Fruit fly (Drosophila melanogaster): ENCODE results near the gene CG12170.

The CG12170 gene

dm6 chr3R:5685269-5686048 is 48.4 kb downstream of the CG12170 start, which contains the start of the genes Rab23 and plx (continued):
- TF ChIP-seq CG42726 (GFP tag; IDR thresholded peaks at IDR 0.05; ENCODE audit: partially characterized antibody), result peak; percentile 27; the same call in 1 of the 2 replicates
- no peak for TF ChIP-seq Dip2 (GFP tag; IDR thresholded peaks at IDR 0.05)
- no peak for TF ChIP-seq Gsc (GFP tag; IDR thresholded peaks at IDR 0.05)
- TF ChIP-seq CG15073 (GFP tag; optimal IDR thresholded peaks at IDR 0.05), result no peak
- 0 out of 3 replicates have a peak, but pooled peaks have one; percentile 16 for TF ChIP-seq hb (GFP tag; IDR thresholded peaks at IDR 0.05; ENCODE audit: partially characterized antibody)
- no peak for TF ChIP-seq twi (tag; optimal IDR thresholded peaks at IDR 0.05)
- TF ChIP-seq cg (GFP tag; optimal IDR thresholded peaks at IDR 0.05), result no peak
- no peak for TF ChIP-seq CG1024 (GFP tag; IDR thresholded peaks at IDR 0.05)
- TF ChIP-seq ac (GFP tag; optimal IDR thresholded peaks at IDR 0.05), result no peak
- no peak for TF ChIP-seq bab2 (GFP tag; optimal IDR thresholded peaks at IDR 0.05)
- TF ChIP-seq CG11723 (GFP tag; optimal IDR thresholded peaks at IDR 0.05), result no peak
- peak; percentile 21 for TF ChIP-seq CG18764 (GFP tag; optimal IDR thresholded peaks at IDR 0.05)
- peak; percentile 84 for TF ChIP-seq CG9797 (GFP tag; optimal IDR thresholded peaks at IDR 0.05)
- TF ChIP-seq Hsf (GFP tag; optimal IDR thresholded peaks at IDR 0.05), result peak; percentile 32
- no peak for TF ChIP-seq CG31365 (tag; optimal IDR thresholded peaks at IDR 0.05)
- TF ChIP-seq fd64A (GFP tag; optimal IDR thresholded peaks at IDR 0.05), result no peak
- 0 out of 2 replicates have a peak, but pooled peaks have one; percentile 2 for TF ChIP-seq NFAT (GFP tag; IDR thresholded peaks at IDR 0.05)
- peak; percentile 97 for TF ChIP-seq ewg (GFP tag; optimal IDR thresholded peaks at IDR 0.05)
- no peak for TF ChIP-seq CG34422 (GFP tag; IDR thresholded peaks at IDR 0.05)
- TF ChIP-seq bbx (GFP tag; IDR thresholded peaks at IDR 0.05; ENCODE audit: partially characterized antibody), result peak; percentile 41; the same call in 1 of the 2 replicates
- peak; percentile 11; the same call in 1 of the 2 replicates for TF ChIP-seq vvl (GFP tag; IDR thresholded peaks at IDR 0.05)
- TF ChIP-seq C15 (GFP tag; IDR thresholded peaks at IDR 0.05), result no peak
- TF ChIP-seq zfh2 (GFP tag; optimal IDR thresholded peaks at IDR 0.05), result peak; percentile 22
- TF ChIP-seq Dek (tag; optimal IDR thresholded peaks at IDR 0.05), result no peak
- TF ChIP-seq Hmr (GFP tag; optimal IDR thresholded peaks at IDR 0.05), result peak; percentile 47
- no peak for TF ChIP-seq CG8281 (tag; optimal IDR thresholded peaks at IDR 0.05)
- TF ChIP-seq B-H1 (GFP tag; IDR thresholded peaks at IDR 0.05), result no peak
- no peak for TF ChIP-seq CrebB (tag; optimal IDR thresholded peaks at IDR 0.05)
- no peak for TF ChIP-seq prd (optimal IDR thresholded peaks at IDR 0.05)
- TF ChIP-seq prd (GFP tag; IDR thresholded peaks at IDR 0.05), result no peak
- peak; percentile 54 for TF ChIP-seq kah (GFP tag; optimal IDR thresholded peaks at IDR 0.05)
- no peak for TF ChIP-seq CG4854 (GFP tag; optimal IDR thresholded peaks at IDR 0.05)
- TF ChIP-seq CG31441 (GFP tag; IDR thresholded peaks at IDR 0.05), result no peak; the same call in 1 of the 2 replicates
- TF ChIP-seq CG11093 (GFP tag; IDR thresholded peaks at IDR 0.05), result no peak
- TF ChIP-seq CG11456 (GFP tag; IDR thresholded peaks at IDR 0.05), result no peak; the same call in 2 of the 3 replicates
- peak; percentile 65 for TF ChIP-seq abd-A (tag; optimal IDR thresholded peaks at IDR 0.05)
- no peak for TF ChIP-seq Taf1 (GFP tag; IDR thresholded peaks at IDR 0.05)
- TF ChIP-seq Myb (GFP tag; optimal IDR thresholded peaks at IDR 0.05), result peak; percentile 93
- peak; percentile 23 for TF ChIP-seq Nf-YC (tag; optimal IDR thresholded peaks at IDR 0.05)
- peak; percentile 47; the same call in 1 of the 2 replicates for TF ChIP-seq CG13287 (GFP tag; IDR thresholded peaks at IDR 0.05; ENCODE audit: partially characterized antibody)
- no peak for TF ChIP-seq HLH3B (GFP tag; IDR thresholded peaks at IDR 0.05)
- TF ChIP-seq jigr1 (GFP tag; IDR thresholded peaks at IDR 0.05), result no peak
- TF ChIP-seq CG1602 (GFP tag; optimal IDR thresholded peaks at IDR 0.05), result no peak
- peak; percentile 99 for TF ChIP-seq E2f2 (GFP tag; IDR thresholded peaks at IDR 0.05)
- TF ChIP-seq pros (GFP tag; optimal IDR thresholded peaks at IDR 0.05), result no peak
- peak; percentile 62 for TF ChIP-seq CG15514 (GFP tag; optimal IDR thresholded peaks at IDR 0.05)
- TF ChIP-seq Elba2 (GFP tag; optimal IDR thresholded peaks at IDR 0.05), result peak; percentile 39
- TF ChIP-seq CG11560 (tag; IDR thresholded peaks at IDR 0.05), result no peak
- no peak for TF ChIP-seq ro (GFP tag; IDR thresholded peaks at IDR 0.05)
- TF ChIP-seq tna (GFP tag; IDR thresholded peaks at IDR 0.05; ENCODE audit: partially characterized antibody), result no peak
